Worm (Caenorhabditis elegans) whole organism, L3 larva: Measurements from ENCODE around the gene F15A4.2.

Experiments
- ZK546.5 ChIP-seq: sonication (generic microtip); optimal IDR thresholded peaks from 2 replicates; lab custom pipeline; 2017; ENCODE audit warnings: missing biosample characterization, missing genetic modification characterization
- ama-1 ChIP-seq: fragments of 150-350 bp; optimal IDR thresholded peaks from 2 replicates; lab custom pipeline; 2018
- ceh-16 ChIP-seq: sonication (generic microtip); optimal IDR thresholded peaks from 2 replicates; lab custom pipeline; 2017; ENCODE audit warnings: missing biosample characterization, missing genetic modification characterization
- ceh-9 ChIP-seq: sonication (generic microtip); optimal IDR thresholded peaks from 2 replicates; lab custom pipeline; 2018; ENCODE audit warnings: missing biosample characterization, missing genetic modification characterization
- daf-12 ChIP-seq: fragments of 150-350 bp; optimal IDR thresholded peaks from 2 replicates; lab custom pipeline; 2014; ENCODE audit warnings: missing biosample characterization, missing genetic modification reagents, missing genetic modification characterization
- egl-27 ChIP-seq: sonication (generic microtip); optimal IDR thresholded peaks from 4 replicates; lab custom pipeline; 2017; ENCODE audit warnings: missing biosample characterization, missing genetic modification reagents, missing genetic modification characterization
- egl-5 ChIP-seq: fragments of 150-350 bp; optimal IDR thresholded peaks from 2 replicates; lab custom pipeline; 2017; ENCODE audit warnings: missing biosample characterization, missing genetic modification reagents, missing genetic modification characterization, inconsistent platforms
- elt-2 ChIP-seq: sonication (generic microtip); optimal IDR thresholded peaks from 2 replicates; lab custom pipeline; 2016; ENCODE audit warnings: missing genetic modification reagents, mild to moderate bottlenecking, missing genetic modification characterization, missing compliant biosample characterization
- eor-1 ChIP-seq, 2 experiments: fragments of 150-350 bp; optimal IDR thresholded peaks; 2 replicates each; lab custom pipeline; 2014 to 2018; ENCODE audit warnings: missing biosample characterization in 2 of 2, missing genetic modification characterization in 2 of 2
- fkh-2 ChIP-seq: fragments of 150-350 bp; optimal IDR thresholded peaks from 2 replicates; lab custom pipeline; 2014; ENCODE audit warnings: missing biosample characterization, missing genetic modification reagents, missing genetic modification characterization
- fos-1 ChIP-seq: fragments of 150-350 bp; optimal IDR thresholded peaks from 2 replicates; lab custom pipeline; 2014; ENCODE audit warnings: missing biosample characterization, missing genetic modification characterization
- hmg-11 ChIP-seq: sonication (generic microtip); optimal IDR thresholded peaks from 2 replicates; lab custom pipeline; 2016; ENCODE audit warnings: missing genetic modification characterization, missing compliant biosample characterization
- jun-1 ChIP-seq: fragments of 150-350 bp; optimal IDR thresholded peaks from 2 replicates; lab custom pipeline; 2014; ENCODE audit warnings: missing biosample characterization, missing genetic modification reagents, missing genetic modification characterization
- lsy-12 ChIP-seq: sonication (generic microtip); optimal IDR thresholded peaks from 2 replicates; lab custom pipeline; 2016; ENCODE audit warnings: mild to moderate bottlenecking, missing genetic modification characterization, missing compliant biosample characterization
- mml-1 ChIP-seq: fragments of 150-350 bp; sonication (generic microtip); optimal IDR thresholded peaks from 3 replicates; lab custom pipeline; 2014; ENCODE audit warnings: missing biosample characterization, missing genetic modification characterization
- nfya-1 ChIP-seq: sonication (generic microtip); optimal IDR thresholded peaks from 2 replicates; lab custom pipeline; 2017; ENCODE audit warnings: missing genetic modification characterization, mild to moderate bottlenecking, missing compliant biosample characterization, antibody characterized with exemption, moderate library complexity; ENCODE audit not compliant: insufficient read depth
- nhr-11 ChIP-seq: fragments of 150-350 bp; optimal IDR thresholded peaks from 2 replicates; lab custom pipeline; 2014; ENCODE audit warnings: missing biosample characterization, missing genetic modification characterization
- nhr-12 ChIP-seq: fragments of 150-350 bp; optimal IDR thresholded peaks from 2 replicates; lab custom pipeline; 2014; ENCODE audit warnings: missing biosample characterization, missing genetic modification characterization
- nhr-23 ChIP-seq: fragments of 150-350 bp; optimal IDR thresholded peaks from 2 replicates; lab custom pipeline; 2014; ENCODE audit warnings: missing biosample characterization, missing genetic modification reagents, missing genetic modification characterization
- nhr-237 ChIP-seq: fragments of 150-350 bp; optimal IDR thresholded peaks from 2 replicates; lab custom pipeline; 2014; ENCODE audit warnings: missing biosample characterization, missing genetic modification characterization
- nhr-28 ChIP-seq: fragments of 150-350 bp; optimal IDR thresholded peaks from 2 replicates; lab custom pipeline; 2014; ENCODE audit warnings: missing biosample characterization, missing genetic modification characterization
- nhr-43 ChIP-seq: sonication (generic microtip); optimal IDR thresholded peaks from 2 replicates; lab custom pipeline; 2016; ENCODE audit warnings: mild to moderate bottlenecking, missing genetic modification characterization, missing compliant biosample characterization; ENCODE audit not compliant: poor library complexity, severe bottlenecking
- nhr-76 ChIP-seq: fragments of 150-350 bp; sonication (generic microtip); optimal IDR thresholded peaks from 5 replicates; lab custom pipeline; 2014; ENCODE audit warnings: missing biosample characterization, missing genetic modification characterization
- nhr-77 ChIP-seq: fragments of 150-350 bp; optimal IDR thresholded peaks from 2 replicates; lab custom pipeline; 2014; ENCODE audit warnings: missing biosample characterization, missing genetic modification characterization
- pha-4 ChIP-seq: fragments of 150-350 bp; optimal IDR thresholded peaks from 2 replicates; lab custom pipeline; 2014; ENCODE audit warnings: missing biosample characterization, missing genetic modification reagents, missing genetic modification characterization
- pqm-1 ChIP-seq: fragments of 150-350 bp; optimal IDR thresholded peaks from 2 replicates; lab custom pipeline; 2017; ENCODE audit warnings: missing biosample characterization, missing genetic modification characterization, inconsistent platforms
- sea-2 ChIP-seq: fragments of 150-350 bp; sonication (generic microtip); optimal IDR thresholded peaks from 4 replicates; lab custom pipeline; 2014; ENCODE audit warnings: missing biosample characterization, missing genetic modification reagents, missing genetic modification characterization
- skn-1 ChIP-seq: fragments of 150-350 bp; optimal IDR thresholded peaks from 2 replicates; lab custom pipeline; 2014; ENCODE audit warnings: missing biosample characterization, missing genetic modification characterization
- snpc-4 ChIP-seq: fragments of 150-350 bp; optimal IDR thresholded peaks from 2 replicates; lab custom pipeline; 2014; ENCODE audit warnings: missing biosample characterization, missing genetic modification characterization
- tbx-2 ChIP-seq: sonication (generic microtip); optimal IDR thresholded peaks from 2 replicates; lab custom pipeline; 2016; ENCODE audit warnings: mild to moderate bottlenecking, missing genetic modification characterization, missing compliant biosample characterization
- unc-39 ChIP-seq: sonication (generic microtip); optimal IDR thresholded peaks from 4 replicates; lab custom pipeline; 2017; ENCODE audit warnings: missing biosample characterization, missing genetic modification characterization
- unc-62 ChIP-seq: fragments of 150-350 bp; sonication (generic microtip); optimal IDR thresholded peaks from 4 replicates; lab custom pipeline; 2014; ENCODE audit warnings: missing biosample characterization, missing genetic modification reagents, missing genetic modification characterization
- zag-1 ChIP-seq: fragments of 150-350 bp; optimal IDR thresholded peaks from 2 replicates; lab custom pipeline; 2014; ENCODE audit warnings: missing biosample characterization, missing genetic modification characterization

The F15A4.2 gene

ce11 chrII:12480811-12481210 lies 18.5 kb downstream of the F15A4.2 start, which contains the start of gene arrd-9:
TSS of gene arrd-9 (minus strand) at chrII:12480911.
- no peak for TF ChIP-seq fkh-2 (tag; lab: Kevin White, UChicago)
- TF ChIP-seq zag-1 (tag; lab: Kevin White, UChicago) = no peak
- TF ChIP-seq nhr-43 (tag; lab: Kevin White, UChicago) = no peak
- TF ChIP-seq lsy-12 (tag; lab: Kevin White, UChicago) = no peak
- TF ChIP-seq unc-62 (GFP tag; lab: Kevin White, UChicago) = no peak
- TF ChIP-seq pqm-1 (tag; lab: Kevin White, UChicago) = no peak
- no peak for TF ChIP-seq nhr-77 (tag; lab: Kevin White, UChicago)
- TF ChIP-seq sea-2 = no peak
- no peak for TF ChIP-seq unc-39 (tag; lab: Kevin White, UChicago)
- no peak for TF ChIP-seq nhr-76 (tag; lab: Kevin White, UChicago)
- TF ChIP-seq pha-4 (tag; lab: Kevin White, UChicago) = no peak
- no peak for TF ChIP-seq skn-1 (tag; lab: Kevin White, UChicago)
- TF ChIP-seq ama-1 = no peak
- no peak for TF ChIP-seq elt-2 (tag; lab: Kevin White, UChicago)
- TF ChIP-seq mml-1 = no peak

ce11 chrII:12481645-12482044 lies 19.3 kb downstream of the F15A4.2 start:
- TF ChIP-seq nhr-12 (tag; lab: Kevin White, UChicago) = no peak
- TF ChIP-seq ZK546.5 (tag; lab: Kevin White, UChicago) = no peak
- no peak for TF ChIP-seq nhr-43 (tag; lab: Kevin White, UChicago)
- no peak for TF ChIP-seq egl-5
- TF ChIP-seq sea-2 = no peak
- no peak for TF ChIP-seq egl-27
- no peak for TF ChIP-seq fos-1 (tag; lab: Kevin White, UChicago)
- TF ChIP-seq nhr-23 (tag; lab: Kevin White, UChicago) = no peak
- TF ChIP-seq daf-12 (tag; lab: Kevin White, UChicago) = no peak
- no peak for TF ChIP-seq eor-1 (tag; optimal IDR thresholded peaks at IDR 0.05; lab: Kevin White, UChicago)
- TF ChIP-seq unc-62 (GFP tag; lab: Kevin White, UChicago) = no peak
- TF ChIP-seq skn-1 (tag; lab: Kevin White, UChicago) = no peak
- TF ChIP-seq ceh-9 (tag; lab: Kevin White, UChicago) = no peak
- TF ChIP-seq, all 47 proteins: peak for 0

- no peak for TF ChIP-seq snpc-4 (tag; lab: Kevin White, UChicago)
- no peak for TF ChIP-seq nhr-28
Measured at ce11 chrII:12482622-12483021, 20.3 kb downstream of the F15A4.2 start, which contains the start of gene fbxb-102. TSS of gene fbxb-102 (plus strand) at chrII:12482922.

ce11 chrII:12485060-12485459 lies 22.7 kb downstream of the F15A4.2 start, which contains the start of gene F15A4.10:
TSS of gene F15A4.10 (minus strand) at chrII:12485160.
- TF ChIP-seq eor-1 (tag; optimal IDR thresholded peaks at IDR 0.05; lab: Kevin White, UChicago) = no peak
- TF ChIP-seq nhr-28 = no peak
- no peak for TF ChIP-seq ama-1
- TF ChIP-seq nhr-11 (tag; lab: Kevin White, UChicago) = no peak
- TF ChIP-seq ZK546.5 (tag; lab: Kevin White, UChicago) = no peak
- TF ChIP-seq egl-27 = no peak
- TF ChIP-seq jun-1 (tag; lab: Kevin White, UChicago) = no peak
- no peak for TF ChIP-seq zag-1 (tag; lab: Kevin White, UChicago)
- TF ChIP-seq nfya-1 (tag; lab: Kevin White, UChicago) = no peak
- no peak for TF ChIP-seq unc-62 (GFP tag; lab: Kevin White, UChicago)

ce11 chrII:12488810-12489209 lies 26.5 kb downstream of the F15A4.2 start:
- TF ChIP-seq unc-39 (tag; lab: Kevin White, UChicago) (no peak), hmg-11 (tag; lab: Kevin White, UChicago) (no peak), unc-62 (GFP tag; lab: Kevin White, UChicago) (no peak), elt-2 (tag; lab: Kevin White, UChicago) (no peak), pha-4 (tag; lab: Kevin White, UChicago) (no peak), tbx-2 (tag; lab: Kevin White, UChicago) (no peak), nhr-237 (tag; lab: Kevin White, UChicago) (no peak), ceh-16 (no peak)
